Fruit fly (Drosophila melanogaster): Measurements from ENCODE around the gene CG33500.

CG33500 gene

dm6 chr3L:11492457-11492856 lies 16.0 kb upstream of the CG33500 start (continued):
- no peak for TF ChIP-seq luna (GFP tag; optimal IDR thresholded peaks at IDR 0.05)
- no peak for TF ChIP-seq Lhr (GFP tag; optimal IDR thresholded peaks at IDR 0.05)
- TF ChIP-seq CG11723 (GFP tag; optimal IDR thresholded peaks at IDR 0.05): no peak
- no peak for TF ChIP-seq Sry-δ (GFP tag; optimal IDR thresholded peaks at IDR 0.05)
- TF ChIP-seq tgo (GFP tag; IDR thresholded peaks at IDR 0.05): no peak
- TF ChIP-seq CG2129 (GFP tag; IDR thresholded peaks at IDR 0.05; ENCODE audit: partially characterized antibody): no peak
- no peak for TF ChIP-seq sc (optimal IDR thresholded peaks at IDR 0.05)
- no peak for TF ChIP-seq sc (GFP tag; optimal IDR thresholded peaks at IDR 0.05)
- TF ChIP-seq CG11695 (GFP tag; IDR thresholded peaks at IDR 0.05): no peak
- no peak for TF ChIP-seq phol (tag; optimal IDR thresholded peaks at IDR 0.05)
- no peak for TF ChIP-seq CG14965 (GFP tag; optimal IDR thresholded peaks at IDR 0.05; ENCODE audit: borderline replicate concordance)
- TF ChIP-seq pros (GFP tag; optimal IDR thresholded peaks at IDR 0.05): peak; percentile 38
- no peak for TF ChIP-seq CG3281 (GFP tag; optimal IDR thresholded peaks at IDR 0.05)
- TF ChIP-seq row (GFP tag; IDR thresholded peaks at IDR 0.05): 0 out of 3 replicates have a peak, but pooled peaks have one; percentile 14
- no peak for TF ChIP-seq CG7271 (tag; optimal IDR thresholded peaks at IDR 0.05)
- TF ChIP-seq BtbVII (GFP tag; optimal IDR thresholded peaks at IDR 0.05): no peak
- TF ChIP-seq zfh1 (GFP tag; IDR thresholded peaks at IDR 0.05): no peak
- no peak for TF ChIP-seq dati (GFP tag; IDR thresholded peaks at IDR 0.05)
- no peak for TF ChIP-seq CG3726 (GFP tag; IDR thresholded peaks at IDR 0.05)
- TF ChIP-seq CG17186 (GFP tag; optimal IDR thresholded peaks at IDR 0.05): no peak
- TF ChIP-seq CG2678 (tag; optimal IDR thresholded peaks at IDR 0.05): no peak
- no peak for TF ChIP-seq Side (GFP tag; optimal IDR thresholded peaks at IDR 0.05)
- TF ChIP-seq CG12391 (tag; optimal IDR thresholded peaks at IDR 0.05): no peak
- TF ChIP-seq fru (optimal IDR thresholded peaks at IDR 0.05): no peak
- no peak for TF ChIP-seq Atf-2 (GFP tag; optimal IDR thresholded peaks at IDR 0.05)
- TF ChIP-seq CG31388 (GFP tag; optimal IDR thresholded peaks at IDR 0.05): no peak
- no peak for TF ChIP-seq HLH3B (GFP tag; IDR thresholded peaks at IDR 0.05)
- no peak for TF ChIP-seq eyg (GFP tag; optimal IDR thresholded peaks at IDR 0.05)
- TF ChIP-seq H2.0 (GFP tag; IDR thresholded peaks at IDR 0.05): no peak
- no peak for TF ChIP-seq Lim3 (GFP tag; IDR thresholded peaks at IDR 0.05)
- TF ChIP-seq E2f1 (GFP tag; IDR thresholded peaks at IDR 0.05): no peak
- 0 out of 3 replicates have a peak, but pooled peaks have one; percentile 7 for TF ChIP-seq gce (GFP tag; IDR thresholded peaks at IDR 0.05)
- no peak for TF ChIP-seq CG12236 (GFP tag; optimal IDR thresholded peaks at IDR 0.05)
- no peak for TF ChIP-seq sens (GFP tag)
- TF ChIP-seq CG11247 (GFP tag; IDR thresholded peaks at IDR 0.05): no peak
- TF ChIP-seq CG13775 (GFP tag; optimal IDR thresholded peaks at IDR 0.05): no peak
- no peak for TF ChIP-seq pum (GFP tag; optimal IDR thresholded peaks at IDR 0.05)
- TF ChIP-seq sqz (GFP tag; optimal IDR thresholded peaks at IDR 0.05): no peak
- TF ChIP-seq HLH4C (GFP tag; IDR thresholded peaks at IDR 0.05; ENCODE audit: partially characterized antibody): no peak
- no peak for TF ChIP-seq ro (GFP tag; IDR thresholded peaks at IDR 0.05)
- no peak for TF ChIP-seq CG8359 (GFP tag; optimal IDR thresholded peaks at IDR 0.05; ENCODE audit: borderline replicate concordance)
- TF ChIP-seq CG1792 (GFP tag; optimal IDR thresholded peaks at IDR 0.05): no peak

DNA sequence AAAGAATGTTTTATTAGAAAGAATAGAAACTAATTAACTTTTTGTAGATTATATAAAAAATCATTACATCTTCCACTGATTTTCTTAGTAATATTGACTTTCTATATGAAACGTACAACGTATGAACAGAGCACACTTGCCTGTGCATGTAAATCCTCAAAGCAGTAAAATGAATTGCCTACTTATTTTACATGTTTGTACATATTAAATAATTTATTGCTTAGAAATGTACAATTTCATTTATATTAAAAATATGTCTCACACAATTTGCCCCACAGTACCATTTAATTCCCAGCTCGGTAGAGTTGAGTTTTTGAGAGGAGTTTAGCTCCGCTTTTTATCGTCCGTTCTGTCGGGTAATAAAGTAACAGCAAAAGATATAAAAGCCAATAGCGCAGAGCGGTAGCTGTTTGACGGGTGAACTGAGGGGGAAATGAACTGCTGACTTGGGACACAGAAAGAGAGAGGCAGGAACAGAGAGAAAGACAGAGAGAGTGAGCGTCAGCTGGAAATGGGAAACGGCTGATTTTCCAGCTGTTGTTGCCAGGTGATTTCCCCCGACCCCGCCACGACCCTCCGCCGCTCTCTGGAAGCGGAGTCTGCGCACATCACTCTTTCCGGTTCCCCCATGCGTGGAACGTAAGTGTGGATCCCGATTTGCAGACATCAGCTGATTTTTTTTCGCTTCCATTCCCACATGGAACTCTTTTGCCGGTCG lies 15.2 kb upstream of the CG33500 start:
- no peak for TF ChIP-seq Dp (GFP tag; optimal IDR thresholded peaks at IDR 0.05)
- peak; percentile 30 for TF ChIP-seq sqz (GFP tag; optimal IDR thresholded peaks at IDR 0.05)
- no peak for TF ChIP-seq CG11560 (tag; IDR thresholded peaks at IDR 0.05)
- TF ChIP-seq kni (GFP tag; optimal IDR thresholded peaks at IDR 0.05): peak; percentile 79
- TF ChIP-seq Kr (GFP tag; optimal IDR thresholded peaks at IDR 0.05): no peak
- no peak for TF ChIP-seq HmgD (GFP tag; optimal IDR thresholded peaks at IDR 0.05)
- no peak for TF ChIP-seq MBD-R2 (GFP tag; IDR thresholded peaks at IDR 0.05)
- no peak for TF ChIP-seq Hey (tag; optimal IDR thresholded peaks at IDR 0.05)
- no peak for TF ChIP-seq Fer3 (tag; optimal IDR thresholded peaks at IDR 0.05)
- no peak for TF ChIP-seq exex (tag; optimal IDR thresholded peaks at IDR 0.05)
- TF ChIP-seq H2.0 (GFP tag; IDR thresholded peaks at IDR 0.05): no peak
- TF ChIP-seq crp (GFP tag; optimal IDR thresholded peaks at IDR 0.05): peak; percentile 30 to 90
- no peak for TF ChIP-seq CG2199 (GFP tag; IDR thresholded peaks at IDR 0.05)

Measured in whole organism, embryonic.